Worm (Caenorhabditis elegans) whole organism, L2 larva: ENCODE results near the gene sap-140.

ENCODE experiments used
- ZK546.5 ChIP-seq: sonication (generic microtip); optimal IDR thresholded peaks from 2 replicates; lab custom pipeline; 2017; ENCODE audit warnings: missing biosample characterization, missing genetic modification characterization
- ama-1 ChIP-seq: fragments of 150-350 bp; optimal IDR thresholded peaks from 2 replicates; lab custom pipeline; 2018; ENCODE audit warnings: inconsistent platforms
- blmp-1 ChIP-seq: sonication (generic microtip); optimal IDR thresholded peaks from 2 replicates; lab custom pipeline; 2017; ENCODE audit warnings: missing genetic modification characterization, mild to moderate bottlenecking, missing compliant biosample characterization, antibody characterized with exemption, moderate library complexity; ENCODE audit not compliant: insufficient read depth
- fos-1 ChIP-seq: fragments of 150-350 bp; optimal IDR thresholded peaks from 2 replicates; lab custom pipeline; 2014; ENCODE audit warnings: missing biosample characterization, missing genetic modification characterization
- lsy-2 ChIP-seq, 2 experiments: fragments of 150-350 bp in 1 of 2; sonication (generic microtip) in 1 of 2; optimal IDR thresholded peaks; 2 replicates each; lab custom pipeline; 2014 to 2017; ENCODE audit warnings: missing biosample characterization in 2 of 2, missing genetic modification characterization in 2 of 2
- mdl-1 ChIP-seq, 2 experiments: fragments of 150-350 bp in 1 of 2; sonication (generic microtip) in 1 of 2; optimal IDR thresholded peaks; 2 replicates each; lab custom pipeline; 2017; ENCODE audit warnings: missing biosample characterization in 2 of 2, missing genetic modification characterization in 2 of 2
- nhr-11 ChIP-seq: fragments of 150-350 bp; optimal IDR thresholded peaks from 2 replicates; lab custom pipeline; 2014; ENCODE audit warnings: missing biosample characterization, missing genetic modification characterization
- nhr-129 ChIP-seq: fragments of 150-350 bp; optimal IDR thresholded peaks from 2 replicates; lab custom pipeline; 2014; ENCODE audit warnings: missing biosample characterization, missing genetic modification characterization
- nhr-237 ChIP-seq: fragments of 150-350 bp; optimal IDR thresholded peaks from 2 replicates; lab custom pipeline; 2014; ENCODE audit warnings: missing biosample characterization, missing genetic modification characterization
- nhr-77 ChIP-seq: fragments of 150-350 bp; optimal IDR thresholded peaks from 2 replicates; lab custom pipeline; 2014; ENCODE audit warnings: missing biosample characterization, missing genetic modification characterization
- skn-1 ChIP-seq: sonication (generic microtip); optimal IDR thresholded peaks from 2 replicates; lab custom pipeline; 2017; ENCODE audit warnings: missing biosample characterization, missing genetic modification characterization
- snpc-4 ChIP-seq: fragments of 150-350 bp; optimal IDR thresholded peaks from 2 replicates; lab custom pipeline; 2014; ENCODE audit warnings: missing biosample characterization, missing genetic modification characterization
- zag-1 ChIP-seq: fragments of 150-350 bp; optimal IDR thresholded peaks from 2 replicates; lab custom pipeline; 2014; ENCODE audit warnings: missing biosample characterization, missing genetic modification characterization
- ztf-11 ChIP-seq: sonication (generic microtip); optimal IDR thresholded peaks from 2 replicates; lab custom pipeline; 2017; ENCODE audit warnings: missing biosample characterization, missing genetic modification characterization

- TF ChIP-seq mdl-1 (tag; optimal IDR thresholded peaks at IDR 0.05; lab: Kevin White, UChicago) (no peak), ZK546.5 (tag; lab: Kevin White, UChicago) (no peak), fos-1 (tag; lab: Kevin White, UChicago) (no peak), snpc-4 (tag; lab: Kevin White, UChicago) (no peak), zag-1 (no peak), nhr-11 (no peak), nhr-237 (no peak), lsy-2 (tag; optimal IDR thresholded peaks at IDR 0.05; lab: Kevin White, UChicago) (no peak), skn-1 (tag; lab: Kevin White, UChicago) (no peak), nhr-129 (tag; lab: Kevin White, UChicago) (no peak), blmp-1 (tag; lab: Kevin White, UChicago) (no peak), ztf-11 (tag; lab: Kevin White, UChicago) (no peak), nhr-77 (tag; lab: Kevin White, UChicago) (no peak), ama-1 (lab: Kevin White, UChicago) (no peak)
Observed at ce11 chrIII:7521163-7521562, 21.6 kb downstream of the sap-140 start, which contains the start of gene lig-4.
